Worm (Caenorhabditis elegans) whole organism, young adult: ENCODE results near the gene lrr-1.

Source experiments
- ama-1 ChIP-seq, 3 experiments: fragments of 150-350 bp in 1 of 3; sonication (generic microtip) in 2 of 3; optimal IDR thresholded peaks; 2 replicates each; lab custom pipeline; 2014 to 2018; ENCODE audit warnings: missing biosample characterization in 2 of 3, missing genetic modification characterization in 2 of 3, missing genetic modification reagents in 2 of 3
- attf-3 ChIP-seq: fragments of 200-800 bp; sonication (Bioruptor generic); conservative IDR thresholded peaks from 2 replicates; pipeline ENCODE4 v1.3.6; 2022; ENCODE audit warnings: missing genetic modification reagents, missing genetic modification characterization, missing compliant biosample characterization
- bed-2 ChIP-seq: fragments of 200-800 bp; sonication (Bioruptor generic); IDR thresholded peaks from 2 replicates; pipeline ENCODE4 v1.3.6; 2022; ENCODE audit warnings: missing genetic modification reagents, missing genetic modification characterization, missing compliant biosample characterization
- ceh-79 ChIP-seq: sonication (generic microtip); optimal IDR thresholded peaks from 2 replicates; lab custom pipeline; 2017; ENCODE audit warnings: mild to moderate bottlenecking, missing genetic modification characterization, missing compliant biosample characterization
- ekl-4 ChIP-seq: fragments of 200-800 bp; sonication (Bioruptor generic); IDR thresholded peaks from 2 replicates; pipeline ENCODE4 v1.3.6; 2022; ENCODE audit warnings: missing genetic modification reagents, missing genetic modification characterization, missing compliant biosample characterization
- hmg-1.2 ChIP-seq: fragments of 200-800 bp; sonication (Bioruptor generic); IDR thresholded peaks from 2 replicates; pipeline ENCODE4 v1.3.6; 2022; ENCODE audit warnings: missing genetic modification reagents, missing genetic modification characterization, missing compliant biosample characterization
- mcd-1 ChIP-seq: fragments of 200-800 bp; sonication (Bioruptor generic); IDR thresholded peaks from 2 replicates; pipeline ENCODE4 v1.3.6; 2022; ENCODE audit warnings: missing genetic modification reagents, missing genetic modification characterization, missing compliant biosample characterization
- pha-4 ChIP-seq: fragments of 150-350 bp; sonication (generic microtip); optimal IDR thresholded peaks from 2 replicates; lab custom pipeline; 2014; ENCODE audit warnings: missing biosample characterization, missing genetic modification reagents, missing genetic modification characterization
- sptf-2 ChIP-seq: fragments of 200-800 bp; sonication (Bioruptor generic); optimal IDR thresholded peaks from 2 replicates; lab custom pipeline; 2018; ENCODE audit warnings: mild to moderate bottlenecking, missing genetic modification characterization, missing compliant biosample characterization
- unc-62 ChIP-seq: fragments of 150-350 bp; optimal IDR thresholded peaks from 2 replicates; lab custom pipeline; 2014; ENCODE audit warnings: missing biosample characterization, missing genetic modification reagents, missing genetic modification characterization

- TF ChIP-seq mcd-1 (GFP tag; lab: Robert Waterston, UW): no peak
- TF ChIP-seq ekl-4: no peak
- no peak for TF ChIP-seq ama-1 (optimal IDR thresholded peaks at IDR 0.05; lab: Kevin White, UChicago)
- no peak for TF ChIP-seq ama-1 (GFP tag; optimal IDR thresholded peaks at IDR 0.05; lab: Kevin White, UChicago)
- TF ChIP-seq hmg-1.2 (GFP tag; lab: Robert Waterston, UW): no peak
- TF ChIP-seq bed-2 (GFP tag; lab: Robert Waterston, UW): no peak
- no peak for TF ChIP-seq attf-3
- TF ChIP-seq pha-4 (tag; lab: Kevin White, UChicago): no peak
- no peak for TF ChIP-seq ceh-79 (tag; lab: Kevin White, UChicago)
- no peak for TF ChIP-seq sptf-2 (GFP tag; lab: Kevin White, UChicago)
- TF ChIP-seq unc-62 (GFP tag; lab: Kevin White, UChicago): no peak
Measured at ce11 chrII:5040631-5041156, 4.5 kb upstream of the lrr-1 start, which contains the start of gene F33G12.7.
